Fruit fly (Drosophila melanogaster): ENCODE data around the gene Gnpnat.
A peak's percentile ranks its signal among the peaks of the same experiment; 100 is the strongest.

Gene Gnpnat

DNA sequence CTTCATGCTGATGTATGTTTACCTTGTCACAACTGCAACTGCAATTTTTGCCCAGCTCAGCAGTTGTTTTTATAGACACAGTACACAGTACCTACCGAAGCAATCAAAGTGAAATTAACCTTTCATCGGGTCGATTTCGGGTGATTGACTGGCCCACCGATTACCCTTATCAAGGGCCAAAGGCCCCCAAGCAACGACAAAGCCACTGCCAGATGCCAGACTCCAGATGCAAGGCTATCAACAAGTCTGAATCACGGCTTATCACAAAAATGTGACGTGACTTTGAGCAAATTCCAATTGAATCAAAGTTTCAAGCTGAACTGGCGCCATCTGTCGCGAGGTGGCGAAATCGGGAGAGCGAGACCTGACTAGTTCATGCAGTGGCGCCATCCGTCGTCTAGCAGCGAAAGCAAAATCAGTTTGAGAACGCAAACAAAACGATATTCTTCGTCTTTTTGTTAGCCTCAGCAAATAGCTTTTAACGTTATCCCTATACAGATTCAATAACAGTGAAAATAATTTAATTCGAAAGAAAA, 21.2 kb upstream of the Gnpnat start, which contains the start of gene Obp99b (continued):
- TF ChIP-seq danr (GFP tag; IDR thresholded peaks at IDR 0.05) (0 out of 2 replicates have a peak, but pooled peaks have one; percentile 25), crc (GFP tag; optimal IDR thresholded peaks at IDR 0.05) (peak; percentile 23), Dbx (GFP tag; IDR thresholded peaks at IDR 0.05) (peak; percentile 68; the same call in 2 of the 3 replicates), unpg (GFP tag; optimal IDR thresholded peaks at IDR 0.05) (peak; percentile 80), D (optimal IDR thresholded peaks at IDR 0.05) (no peak), D (GFP tag; optimal IDR thresholded peaks at IDR 0.05) (peak; percentile 77), CG12071 (GFP tag; optimal IDR thresholded peaks at IDR 0.05) (peak; percentile 91), Chrac-16 (GFP tag; optimal IDR thresholded peaks at IDR 0.05) (peak; percentile 75), esg (GFP tag; conservative IDR thresholded peaks at IDR 0.05) (peak; percentile 50), knrl (GFP tag; IDR thresholded peaks at IDR 0.05; ENCODE audit: partially characterized antibody) (no peak), B-H1 (GFP tag; IDR thresholded peaks at IDR 0.05) (peak; percentile 61; the same call in 2 of the 3 replicates), CG8765 (GFP tag; IDR thresholded peaks at IDR 0.05) (no peak; the same call in 1 of the 2 replicates), Hsf (GFP tag; optimal IDR thresholded peaks at IDR 0.05) (peak; percentile 84), Adf1 (GFP tag; IDR thresholded peaks at IDR 0.05) (peak; percentile 25), CG1024 (GFP tag; IDR thresholded peaks at IDR 0.05) (peak; percentile 83), chif (GFP tag; optimal IDR thresholded peaks at IDR 0.05) (peak; percentile 56 to 84), CG12104 (GFP tag; optimal IDR thresholded peaks at IDR 0.05) (peak; percentile 63), Jarid2 (GFP tag; optimal IDR thresholded peaks at IDR 0.05) (peak; percentile 73), dan (GFP tag; IDR thresholded peaks at IDR 0.05) (no peak), CG4730 (GFP tag; IDR thresholded peaks at IDR 0.05) (peak; percentile 79), YL-1 (GFP tag; optimal IDR thresholded peaks at IDR 0.05) (peak; percentile 52), CG14860 (GFP tag; IDR thresholded peaks at IDR 0.05; ENCODE audit: partially characterized antibody) (no peak), trem (tag; optimal IDR thresholded peaks at IDR 0.05) (peak; percentile 46), CkIIα-i1 (GFP tag; IDR thresholded peaks at IDR 0.05) (0 out of 2 replicates have a peak, but pooled peaks have one; percentile 18), CG1602 (GFP tag; optimal IDR thresholded peaks at IDR 0.05) (peak; percentile 50), CG11695 (GFP tag; IDR thresholded peaks at IDR 0.05) (peak; percentile 69; the same call in 2 of the 3 replicates), lola (GFP tag; optimal IDR thresholded peaks at IDR 0.05) (peak in 1 of 3 experiments; percentile 23), CG11560 (tag; IDR thresholded peaks at IDR 0.05) (0 out of 3 replicates have a peak, but pooled peaks have one; percentile 54), gsb-n (tag; optimal IDR thresholded peaks at IDR 0.05) (peak; percentile 67), CG7928 (GFP tag; optimal IDR thresholded peaks at IDR 0.05) (peak; percentile 22), sc (optimal IDR thresholded peaks at IDR 0.05) (no peak), sc (GFP tag; optimal IDR thresholded peaks at IDR 0.05) (peak; percentile 80), CG18476 (GFP tag; optimal IDR thresholded peaks at IDR 0.05) (peak; percentile 47), Dad (GFP tag; optimal IDR thresholded peaks at IDR 0.05) (peak; percentile 63), HmgD (GFP tag; optimal IDR thresholded peaks at IDR 0.05) (peak; percentile 80), chinmo (GFP tag; IDR thresholded peaks at IDR 0.05; ENCODE audit: partially characterized antibody) (peak; percentile 61; the same call in 1 of the 4 replicates), rib (GFP tag; IDR thresholded peaks at IDR 0.05) (no peak), trh (GFP tag; optimal IDR thresholded peaks at IDR 0.05) (peak; percentile 60), seq (GFP tag; IDR thresholded peaks at IDR 0.05) (peak; percentile 64; the same call in 1 of the 2 replicates), Ravus (GFP tag; IDR thresholded peaks at IDR 0.05) (peak; percentile 2; the same call in 1 of the 2 replicates), ab (GFP tag; optimal IDR thresholded peaks at IDR 0.05) (no peak), hkb (optimal IDR thresholded peaks at IDR 0.05) (no peak), hkb (GFP tag; IDR thresholded peaks at IDR 0.05) (peak; percentile 78), CG1647 (GFP tag; optimal IDR thresholded peaks at IDR 0.05) (peak; percentile 8), dati (GFP tag; IDR thresholded peaks at IDR 0.05) (peak; percentile 59), Dref (GFP tag; IDR thresholded peaks at IDR 0.05) (0 out of 2 replicates have a peak, but pooled peaks have one; percentile 10), Side (GFP tag; optimal IDR thresholded peaks at IDR 0.05) (peak; percentile 82), dm (GFP tag; optimal IDR thresholded peaks at IDR 0.05) (peak; percentile 70), p53 (GFP tag; optimal IDR thresholded peaks at IDR 0.05) (peak; percentile 57), NC2α (GFP tag; optimal IDR thresholded peaks at IDR 0.05) (peak; percentile 65), CG10565 (GFP tag; optimal IDR thresholded peaks at IDR 0.05) (peak; percentile 5)
